Fruit fly (Drosophila melanogaster) whole organism, pupa: ENCODE measurements around the gene NijA.

Experiments used
- CG10348 ChIP-seq: fragments of 200-800 bp; sonication (Bioruptor generic); IDR thresholded peaks from 2 replicates; pipeline ENCODE4 v1.3.6; 2022; ENCODE audit warnings: missing biosample characterization, missing genetic modification characterization
- CG12605 ChIP-seq: fragments of 200-800 bp; sonication (Bioruptor generic); IDR thresholded peaks from 2 replicates; pipeline ENCODE4 v1.3.6; 2022; ENCODE audit warnings: missing biosample characterization, missing genetic modification characterization
- CG13204 ChIP-seq: fragments of 200-800 bp; sonication (Bioruptor generic); optimal IDR thresholded peaks from 2 replicates; lab custom pipeline; 2018; ENCODE audit warnings: missing biosample characterization, mild to moderate bottlenecking, missing genetic modification characterization, moderate library complexity
- CG14655 ChIP-seq: fragments of 200-800 bp; sonication (Bioruptor generic); optimal IDR thresholded peaks from 3 replicates; lab custom pipeline; 2017; ENCODE audit warnings: mild to moderate bottlenecking, missing biosample characterization, missing genetic modification reagents, missing genetic modification characterization
- CG15710 ChIP-seq: fragments of 200-800 bp; sonication (Bioruptor generic); optimal IDR thresholded peaks from 2 replicates; lab custom pipeline; 2018; ENCODE audit warnings: missing biosample characterization, mild to moderate bottlenecking, missing genetic modification characterization, moderate library complexity
- CG17806 ChIP-seq: fragments of 200-800 bp; sonication (Bioruptor generic); optimal IDR thresholded peaks from 2 replicates; lab custom pipeline; 2018; ENCODE audit warnings: missing biosample characterization, mild to moderate bottlenecking, missing genetic modification characterization, moderate library complexity
- CG32121 ChIP-seq: fragments of 200-800 bp; sonication (Bioruptor generic); IDR thresholded peaks from 2 replicates; pipeline ENCODE4 v1.3.6; 2022; ENCODE audit warnings: missing biosample characterization, missing genetic modification characterization
- CG34367 ChIP-seq: fragments of 200-800 bp; sonication (Bioruptor generic); optimal IDR thresholded peaks from 2 replicates; lab custom pipeline; 2018; ENCODE audit warnings: missing biosample characterization, mild to moderate bottlenecking, missing genetic modification characterization
- CG4496 ChIP-seq: fragments of 200-800 bp; sonication (Bioruptor generic); IDR thresholded peaks from 3 replicates; pipeline ENCODE4 v1.3.6; 2022; ENCODE audit warnings: missing biosample characterization, missing genetic modification characterization
- CG8159 ChIP-seq: fragments of 200-800 bp; sonication (Bioruptor generic); optimal IDR thresholded peaks from 3 replicates; lab custom pipeline; 2018; ENCODE audit warnings: missing biosample characterization, mild to moderate bottlenecking, missing genetic modification characterization, moderate library complexity
- CG8301 ChIP-seq: fragments of 200-800 bp; sonication (Bioruptor generic); optimal IDR thresholded peaks from 2 replicates; lab custom pipeline; 2018; ENCODE audit warnings: missing biosample characterization, mild to moderate bottlenecking, missing genetic modification characterization
- CG9948 ChIP-seq: fragments of 200-800 bp; sonication (Bioruptor generic); optimal IDR thresholded peaks from 2 replicates; lab custom pipeline; 2018; ENCODE audit warnings: missing biosample characterization, mild to moderate bottlenecking, missing genetic modification characterization, moderate library complexity
- D1 ChIP-seq: fragments of 200-800 bp; sonication (Bioruptor generic); optimal IDR thresholded peaks from 2 replicates; lab custom pipeline; 2018; ENCODE audit warnings: missing biosample characterization, mild to moderate bottlenecking, missing genetic modification characterization, moderate library complexity
- EcR ChIP-seq: fragments of 200-800 bp; sonication (Bioruptor generic); optimal IDR thresholded peaks from 3 replicates; lab custom pipeline; 2019; ENCODE audit warnings: missing biosample characterization, missing genetic modification characterization, mild to moderate bottlenecking, moderate library complexity, missing genetic modification reagents
- Ets98B ChIP-seq: fragments of 200-800 bp; sonication (Bioruptor generic); IDR thresholded peaks from 2 replicates; pipeline ENCODE4 v1.3.6; 2022; ENCODE audit warnings: missing biosample characterization, missing genetic modification characterization
- Pif1A ChIP-seq: fragments of 200-800 bp; sonication (Bioruptor generic); optimal IDR thresholded peaks from 3 replicates; lab custom pipeline; 2016; ENCODE audit warnings: missing biosample characterization, missing genetic modification characterization
- Pif1B ChIP-seq: fragments of 200-800 bp; sonication (Bioruptor generic); optimal IDR thresholded peaks from 3 replicates; lab custom pipeline; 2016; ENCODE audit warnings: missing biosample characterization, missing genetic modification characterization
- Snoo ChIP-seq: fragments of 200-800 bp; sonication (Bioruptor generic); optimal IDR thresholded peaks from 3 replicates; lab custom pipeline; 2017; ENCODE audit warnings: missing biosample characterization, mild to moderate bottlenecking, missing genetic modification characterization, inconsistent platforms
- fd96Ca ChIP-seq: fragments of 200-800 bp; sonication (Bioruptor generic); IDR thresholded peaks from 3 replicates; pipeline ENCODE4 v1.3.6; 2022; ENCODE audit warnings: missing biosample characterization, missing genetic modification characterization
- gl ChIP-seq: fragments of 200-800 bp; sonication (Bioruptor generic); optimal IDR thresholded peaks from 2 replicates; lab custom pipeline; 2018; ENCODE audit warnings: missing biosample characterization, mild to moderate bottlenecking, missing genetic modification characterization
- rn ChIP-seq: fragments of 200-800 bp; sonication (Bioruptor generic); IDR thresholded peaks from 2 replicates; pipeline ENCODE4 v1.3.6; 2022; ENCODE audit warnings: missing biosample characterization, missing genetic modification characterization

Gene NijA

DNA sequence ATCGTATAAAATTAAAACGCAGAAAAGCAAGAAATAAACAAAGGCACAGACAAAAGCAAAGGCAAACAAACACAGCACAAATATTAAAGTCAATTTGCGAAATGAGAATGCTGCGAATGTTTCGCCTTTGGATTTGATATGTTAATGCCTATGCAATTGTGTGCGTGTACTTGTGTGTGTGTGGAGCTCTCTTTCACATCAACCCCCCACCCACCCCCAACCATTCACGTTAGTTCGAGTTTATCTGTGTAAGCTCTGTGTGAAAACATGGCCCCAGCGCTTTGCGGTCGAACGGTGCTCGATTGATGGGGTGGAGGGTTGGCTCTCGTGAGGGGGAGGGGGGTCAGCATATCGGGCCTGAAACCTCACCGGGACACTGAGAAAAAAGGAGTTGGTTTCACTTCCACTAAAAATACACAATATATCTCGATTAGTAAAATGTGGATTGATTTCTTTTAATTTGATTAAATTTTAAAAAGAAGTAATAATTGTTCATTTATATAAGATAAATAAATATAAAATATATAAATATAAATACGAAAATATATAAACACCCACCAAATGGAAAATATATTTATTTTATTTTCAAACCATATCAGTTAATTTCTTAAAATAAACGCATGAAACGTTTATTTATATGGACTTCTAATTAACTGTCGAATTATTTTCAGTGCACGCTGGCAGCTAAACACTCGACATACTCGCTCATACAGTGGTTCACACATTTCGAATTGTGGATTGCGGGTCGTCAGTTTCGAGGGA, 41.9 kb upstream of the NijA start:
- TF ChIP-seq Pif1B: peak; percentile 56
- TF ChIP-seq CG4496 (GFP tag; lab: Robert Waterston, UW): peak; percentile 67; the same call in 2 of the 3 replicates
- peak; percentile 48 for TF ChIP-seq CG8301 (tag; lab: Kevin White, UChicago)
- peak; percentile 91 for TF ChIP-seq CG14655
- TF ChIP-seq CG9948: peak; percentile 89
- TF ChIP-seq gl (tag; lab: Kevin White, UChicago): no peak
- TF ChIP-seq CG13204: peak; percentile 25
- peak; percentile 61 for TF ChIP-seq rn
- peak; percentile 69 for TF ChIP-seq CG17806 (tag; lab: Kevin White, UChicago)
- peak; percentile 95 for TF ChIP-seq CG8159
- peak; percentile 69 for TF ChIP-seq CG32121 (GFP tag; lab: Robert Waterston, UW)
- peak; percentile 71; the same call in 2 of the 3 replicates for TF ChIP-seq fd96Ca
- TF ChIP-seq Snoo (tag; lab: Kevin White, UChicago): peak; percentile 60
- TF ChIP-seq CG10348: no peak; the same call in 1 of the 2 replicates
- TF ChIP-seq Pif1A (GFP tag; lab: Kevin White, UChicago): peak; percentile 43
- TF ChIP-seq EcR (GFP tag; lab: Kevin White, UChicago): peak; percentile 30
- TF ChIP-seq CG34367: peak; percentile 18
- TF ChIP-seq D1 (tag; lab: Kevin White, UChicago): peak; percentile 81
- TF ChIP-seq CG15710: peak; percentile 87
- peak; percentile 65 for TF ChIP-seq Ets98B (GFP tag; lab: Robert Waterston, UW)
- peak; percentile 21; the same call in 1 of the 2 replicates for TF ChIP-seq CG12605 (GFP tag; lab: Robert Waterston, UW)

DNA sequence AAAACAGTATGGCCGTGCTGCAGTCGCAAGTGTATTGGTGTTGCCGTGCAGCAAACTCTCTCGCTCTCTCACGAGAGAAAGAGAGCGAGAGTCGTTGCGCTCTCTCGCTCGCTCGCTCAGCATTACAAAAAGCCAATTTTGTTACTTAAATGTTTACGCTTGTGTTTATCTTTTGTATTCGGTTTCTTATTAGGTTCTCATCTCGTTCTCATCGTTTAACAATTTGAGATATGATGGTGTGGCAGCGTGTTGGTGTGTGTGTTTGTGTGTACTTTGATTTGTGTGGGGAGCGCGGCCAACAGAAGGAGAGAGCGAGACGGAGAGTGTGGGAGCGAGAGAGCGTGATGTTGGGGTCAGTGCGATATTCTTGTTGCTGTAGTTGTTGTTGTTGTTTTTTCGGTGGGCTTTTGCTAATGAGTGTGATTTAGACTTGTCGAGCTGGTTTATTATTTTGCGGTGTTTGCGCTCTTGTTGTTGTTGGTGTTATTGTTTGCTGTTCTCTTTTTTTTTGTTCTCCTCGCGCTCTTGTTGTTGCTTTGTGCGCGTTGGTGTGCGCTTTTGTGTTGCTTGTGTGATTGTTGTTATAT, 40.5 kb upstream of the NijA start:
- TF ChIP-seq CG17806 (tag; lab: Kevin White, UChicago) (no peak), CG8159 (peak; percentile 33), CG13204 (peak; percentile 67), CG10348 (no peak), gl (tag; lab: Kevin White, UChicago) (peak; percentile 59), CG8301 (tag; lab: Kevin White, UChicago) (peak; percentile 11), CG9948 (no peak), D1 (tag; lab: Kevin White, UChicago) (no peak), EcR (GFP tag; lab: Kevin White, UChicago) (peak; percentile 92), CG32121 (GFP tag; lab: Robert Waterston, UW) (peak; percentile 65), Snoo (tag; lab: Kevin White, UChicago) (peak; percentile 22), CG14655 (peak; percentile 43), fd96Ca (peak; percentile 63), Pif1A (GFP tag; lab: Kevin White, UChicago) (no peak), Pif1B (no peak), rn (0 out of 2 replicates have a peak, but pooled peaks have one; percentile 37), CG15710 (peak; percentile 28), CG12605 (GFP tag; lab: Robert Waterston, UW) (0 out of 2 replicates have a peak, but pooled peaks have one; percentile 3), Ets98B (GFP tag; lab: Robert Waterston, UW) (peak; percentile 27; the same call in 1 of the 2 replicates), CG34367 (peak; percentile 39), CG4496 (GFP tag; lab: Robert Waterston, UW) (peak; percentile 61; the same call in 2 of the 3 replicates)

DNA sequence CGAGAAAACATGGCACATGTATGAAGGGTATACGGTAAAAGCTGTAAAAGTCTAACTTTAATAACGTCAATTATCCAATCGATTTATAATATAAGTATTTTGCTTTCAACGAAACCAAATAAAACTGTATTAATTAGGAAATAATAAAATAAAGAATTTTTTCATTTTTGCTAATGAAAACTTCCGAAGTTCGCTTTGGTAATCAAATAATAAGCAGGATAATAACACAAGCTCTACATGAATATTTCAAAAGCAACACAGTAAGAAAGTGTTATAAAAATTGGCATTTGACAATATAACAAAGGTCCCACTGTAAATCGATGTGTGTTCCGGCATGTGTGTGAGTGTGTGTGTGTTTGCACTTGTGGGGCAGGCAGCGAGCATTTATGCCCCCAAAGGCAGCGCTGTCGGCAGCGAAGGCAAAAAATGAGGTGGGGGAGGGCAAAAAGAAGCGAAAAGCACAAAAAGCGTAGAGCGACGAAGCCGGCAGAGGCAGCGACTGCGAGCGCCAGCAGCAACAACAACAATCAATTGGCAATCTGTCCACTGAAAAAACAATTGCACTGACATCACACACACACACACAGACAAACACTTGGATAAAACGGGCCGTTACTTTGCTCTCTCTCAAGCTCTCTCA, 39.9 kb upstream of the NijA start:
- TF ChIP-seq Pif1B (peak; percentile 30), CG8301 (tag; lab: Kevin White, UChicago) (peak; percentile 5), CG17806 (tag; lab: Kevin White, UChicago) (peak; percentile 23), CG13204 (no peak), CG14655 (peak; percentile 45), rn (0 out of 2 replicates have a peak, but pooled peaks have one; percentile 33), CG9948 (peak; percentile 21), Snoo (tag; lab: Kevin White, UChicago) (no peak), Pif1A (GFP tag; lab: Kevin White, UChicago) (peak; percentile 55), CG4496 (GFP tag; lab: Robert Waterston, UW) (peak; percentile 43; the same call in 2 of the 3 replicates), CG10348 (no peak), fd96Ca (peak; percentile 27; the same call in 1 of the 3 replicates), EcR (GFP tag; lab: Kevin White, UChicago) (no peak), CG15710 (no peak), CG12605 (GFP tag; lab: Robert Waterston, UW) (peak; percentile 34; the same call in 1 of the 2 replicates), gl (tag; lab: Kevin White, UChicago) (no peak), CG8159 (peak; percentile 13), CG34367 (no peak), CG32121 (GFP tag; lab: Robert Waterston, UW) (peak; percentile 67), D1 (tag; lab: Kevin White, UChicago) (no peak), Ets98B (GFP tag; lab: Robert Waterston, UW) (peak; percentile 30; the same call in 1 of the 2 replicates)

DNA sequence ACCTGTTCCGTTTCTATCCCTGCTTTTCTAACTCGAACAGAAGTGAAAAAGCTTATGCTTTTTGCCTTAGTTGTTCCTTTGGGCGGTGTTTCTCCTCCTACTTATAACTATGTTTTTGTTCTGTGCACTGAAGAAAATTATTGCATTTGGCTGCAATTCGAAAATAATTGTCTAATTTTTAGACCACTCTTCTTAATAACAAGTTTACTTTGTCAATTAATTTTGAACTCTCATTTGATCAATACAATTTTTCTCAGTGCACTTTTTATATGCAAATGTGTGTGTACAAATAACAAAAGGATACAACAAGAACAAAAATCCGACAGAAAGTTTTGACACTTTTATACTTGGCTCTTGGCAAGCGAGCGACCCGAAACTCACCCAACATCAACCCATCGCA, 38.4 kb upstream of the NijA start:
- TF ChIP-seq Pif1B (peak; percentile 33), CG4496 (GFP tag; lab: Robert Waterston, UW) (0 out of 3 replicates have a peak, but pooled peaks have one; percentile 32), Ets98B (GFP tag; lab: Robert Waterston, UW) (no peak), CG9948 (peak; percentile 9), rn (no peak), CG15710 (peak; percentile 31), CG13204 (no peak), EcR (GFP tag; lab: Kevin White, UChicago) (no peak), CG10348 (no peak), D1 (tag; lab: Kevin White, UChicago) (no peak), CG34367 (peak; percentile 44), CG8301 (tag; lab: Kevin White, UChicago) (peak; percentile 56), CG17806 (tag; lab: Kevin White, UChicago) (peak; percentile 31), CG12605 (GFP tag; lab: Robert Waterston, UW) (peak; percentile 16; the same call in 1 of the 2 replicates), CG14655 (peak; percentile 36), gl (tag; lab: Kevin White, UChicago) (no peak), fd96Ca (no peak), CG32121 (GFP tag; lab: Robert Waterston, UW) (peak; percentile 66), Snoo (tag; lab: Kevin White, UChicago) (no peak), CG8159 (peak; percentile 10), Pif1A (GFP tag; lab: Kevin White, UChicago) (peak; percentile 47)
